Fruit fly (Drosophila melanogaster): Measurements from ENCODE around the gene Zir.

Zir gene

DNA sequence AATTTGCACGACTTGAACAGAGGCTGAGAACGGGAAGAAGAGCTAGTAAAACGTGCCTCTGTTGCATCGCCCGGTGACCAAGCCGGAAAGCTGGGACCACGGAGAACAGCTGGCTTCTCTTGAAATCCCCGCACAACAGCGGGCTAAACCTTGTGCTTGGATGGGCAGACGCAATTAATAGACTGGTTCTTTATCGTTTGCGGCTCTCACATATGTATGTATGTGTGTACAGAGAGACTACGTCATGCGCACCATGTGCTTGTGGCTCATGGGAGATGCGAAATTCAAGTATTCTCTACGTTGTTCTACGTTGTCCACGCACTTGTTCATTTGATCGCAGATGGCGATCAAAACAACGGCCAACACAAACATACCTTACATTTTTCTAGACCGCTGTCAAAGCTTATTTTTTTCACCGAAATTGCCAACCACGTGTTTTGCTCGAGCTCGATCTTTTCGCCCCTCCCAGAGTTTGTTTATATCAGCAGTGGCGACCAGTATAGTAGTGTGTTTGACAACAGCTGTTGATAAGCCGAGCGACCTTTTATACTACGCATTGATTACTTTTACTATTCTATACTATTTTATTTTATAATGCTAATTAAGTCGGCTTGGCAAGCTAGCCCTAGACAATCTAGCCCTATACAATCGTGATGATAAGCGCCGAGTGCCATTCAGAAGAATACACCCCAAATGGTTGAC, 14.7 kb downstream of the Zir start:
- no peak for TF ChIP-seq CG9948 (tag; optimal IDR thresholded peaks at IDR 0.05)
- TF ChIP-seq D1 (tag; optimal IDR thresholded peaks at IDR 0.05), result no peak
- peak; percentile 32 for TF ChIP-seq EcR (GFP tag; optimal IDR thresholded peaks at IDR 0.05)
- TF ChIP-seq Ets98B (GFP tag; IDR thresholded peaks at IDR 0.05), result no peak
- no peak for TF ChIP-seq Snoo (tag; optimal IDR thresholded peaks at IDR 0.05)
- TF ChIP-seq CG4496 (GFP tag; IDR thresholded peaks at IDR 0.05), result no peak
- TF ChIP-seq CG8159 (tag; optimal IDR thresholded peaks at IDR 0.05), result no peak

dm6 chr2L:110046-110445, 15.5 kb downstream of the Zir start:
- no peak for TF ChIP-seq CG34367 (tag; optimal IDR thresholded peaks at IDR 0.05)
- no peak for TF ChIP-seq CG15710 (tag; optimal IDR thresholded peaks at IDR 0.05)
- TF ChIP-seq CG32121 (GFP tag; IDR thresholded peaks at IDR 0.05), result no peak
- no peak for TF ChIP-seq CG8159 (tag; optimal IDR thresholded peaks at IDR 0.05)
- no peak for TF ChIP-seq CG10348 (GFP tag; IDR thresholded peaks at IDR 0.05)
- TF ChIP-seq EcR (GFP tag; optimal IDR thresholded peaks at IDR 0.05), result no peak
- TF ChIP-seq CG4496 (GFP tag; IDR thresholded peaks at IDR 0.05), result no peak
- no peak for TF ChIP-seq CG14655 (GFP tag; optimal IDR thresholded peaks at IDR 0.05)
- TF ChIP-seq Snoo (tag; optimal IDR thresholded peaks at IDR 0.05), result no peak
- no peak for TF ChIP-seq gl (tag; optimal IDR thresholded peaks at IDR 0.05)
- no peak for TF ChIP-seq rn (GFP tag; IDR thresholded peaks at IDR 0.05)
- no peak for TF ChIP-seq CG8301 (tag; optimal IDR thresholded peaks at IDR 0.05)
- no peak for TF ChIP-seq Pif1B (GFP tag; optimal IDR thresholded peaks at IDR 0.05)
- TF ChIP-seq fd96Ca (GFP tag; IDR thresholded peaks at IDR 0.05), result no peak
- no peak for TF ChIP-seq Pif1A (GFP tag; optimal IDR thresholded peaks at IDR 0.05)
- TF ChIP-seq CG17806 (tag; optimal IDR thresholded peaks at IDR 0.05), result no peak
- no peak for TF ChIP-seq Ets98B (GFP tag; IDR thresholded peaks at IDR 0.05)

- no peak for TF ChIP-seq CG15710 (tag; optimal IDR thresholded peaks at IDR 0.05)
- no peak for TF ChIP-seq CG4496 (GFP tag; IDR thresholded peaks at IDR 0.05)
- TF ChIP-seq CG9948 (tag; optimal IDR thresholded peaks at IDR 0.05), result no peak
- no peak for TF ChIP-seq Pif1A (GFP tag; optimal IDR thresholded peaks at IDR 0.05)
- TF ChIP-seq CG17806 (tag; optimal IDR thresholded peaks at IDR 0.05), result no peak
- TF ChIP-seq CG14655 (GFP tag; optimal IDR thresholded peaks at IDR 0.05), result no peak
- no peak for TF ChIP-seq D1 (tag; optimal IDR thresholded peaks at IDR 0.05)
- TF ChIP-seq EcR (GFP tag; optimal IDR thresholded peaks at IDR 0.05), result no peak
- TF ChIP-seq CG32121 (GFP tag; IDR thresholded peaks at IDR 0.05), result no peak
- TF ChIP-seq CG8301 (tag; optimal IDR thresholded peaks at IDR 0.05), result no peak
- no peak for TF ChIP-seq rn (GFP tag; IDR thresholded peaks at IDR 0.05)
- TF ChIP-seq CG34367 (tag; optimal IDR thresholded peaks at IDR 0.05), result no peak
- TF ChIP-seq Ets98B (GFP tag; IDR thresholded peaks at IDR 0.05), result no peak
- TF ChIP-seq fd96Ca (GFP tag; IDR thresholded peaks at IDR 0.05), result no peak
- no peak for TF ChIP-seq CG8159 (tag; optimal IDR thresholded peaks at IDR 0.05)
- no peak for TF ChIP-seq CG10348 (GFP tag; IDR thresholded peaks at IDR 0.05)
- TF ChIP-seq CG12605 (GFP tag; IDR thresholded peaks at IDR 0.05), result no peak
- TF ChIP-seq CG13204 (GFP tag; optimal IDR thresholded peaks at IDR 0.05), result no peak
Measured at dm6 chr2L:114429-114828, 19.9 kb downstream of the Zir start, which contains the start of gene ND-15. Gene ND-15, plus strand, starts transcription at chr2L:114726.

dm6 chr2L:116388-116787, 21.8 kb downstream of the Zir start, which contains the start of gene CG13694:
Gene CG13694, minus strand, starts transcription at chr2L:116488.
- no peak for TF ChIP-seq Pif1A (GFP tag; optimal IDR thresholded peaks at IDR 0.05)
- TF ChIP-seq CG9948 (tag; optimal IDR thresholded peaks at IDR 0.05), result no peak
- no peak for TF ChIP-seq CG12605 (GFP tag; IDR thresholded peaks at IDR 0.05)
- no peak for TF ChIP-seq CG8301 (tag; optimal IDR thresholded peaks at IDR 0.05)
- TF ChIP-seq CG8159 (tag; optimal IDR thresholded peaks at IDR 0.05), result no peak
- TF ChIP-seq CG4496 (GFP tag; IDR thresholded peaks at IDR 0.05), result no peak
- TF ChIP-seq Snoo (tag; optimal IDR thresholded peaks at IDR 0.05), result no peak
- no peak for TF ChIP-seq CG34367 (tag; optimal IDR thresholded peaks at IDR 0.05)
- no peak for TF ChIP-seq EcR (GFP tag; optimal IDR thresholded peaks at IDR 0.05)
- TF ChIP-seq CG15710 (tag; optimal IDR thresholded peaks at IDR 0.05), result no peak
- no peak for TF ChIP-seq fd96Ca (GFP tag; IDR thresholded peaks at IDR 0.05)
- no peak for TF ChIP-seq CG13204 (GFP tag; optimal IDR thresholded peaks at IDR 0.05)
- no peak for TF ChIP-seq CG14655 (GFP tag; optimal IDR thresholded peaks at IDR 0.05)
- no peak for TF ChIP-seq Ets98B (GFP tag; IDR thresholded peaks at IDR 0.05)
- TF ChIP-seq rn (GFP tag; IDR thresholded peaks at IDR 0.05), result no peak
- TF ChIP-seq CG10348 (GFP tag; IDR thresholded peaks at IDR 0.05), result no peak
- TF ChIP-seq Pif1B (GFP tag; optimal IDR thresholded peaks at IDR 0.05), result no peak
- no peak for TF ChIP-seq CG17806 (tag; optimal IDR thresholded peaks at IDR 0.05)

DNA sequence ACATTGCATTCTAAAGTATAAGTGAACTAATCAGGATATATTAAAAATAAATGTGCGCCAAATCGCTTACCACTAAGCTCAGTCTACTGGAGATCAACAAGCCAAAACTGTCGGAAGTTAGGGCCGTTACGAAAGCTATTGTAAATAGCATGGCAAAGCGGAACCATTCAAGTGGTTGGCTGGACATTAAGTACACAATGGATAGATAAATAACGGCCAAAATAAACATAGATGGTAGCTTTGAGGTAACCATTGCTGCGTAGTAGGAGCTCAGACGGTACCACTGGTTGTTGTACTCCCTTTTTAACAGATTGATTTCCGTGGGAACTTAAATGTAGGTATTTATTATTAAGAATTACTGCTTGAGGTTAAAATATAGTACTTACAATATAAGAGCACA, 23.2 kb downstream of the Zir start:
- no peak for TF ChIP-seq CG9948 (tag; optimal IDR thresholded peaks at IDR 0.05)
- TF ChIP-seq Ets98B (GFP tag; IDR thresholded peaks at IDR 0.05), result no peak
- TF ChIP-seq D1 (tag; optimal IDR thresholded peaks at IDR 0.05), result no peak
- no peak for TF ChIP-seq CG8159 (tag; optimal IDR thresholded peaks at IDR 0.05)
- TF ChIP-seq rn (GFP tag; IDR thresholded peaks at IDR 0.05), result no peak
- TF ChIP-seq CG4496 (GFP tag; IDR thresholded peaks at IDR 0.05), result no peak
- TF ChIP-seq CG14655 (GFP tag; optimal IDR thresholded peaks at IDR 0.05), result no peak
- TF ChIP-seq Snoo (tag; optimal IDR thresholded peaks at IDR 0.05), result no peak
- TF ChIP-seq CG15710 (tag; optimal IDR thresholded peaks at IDR 0.05), result no peak
- TF ChIP-seq CG12605 (GFP tag; IDR thresholded peaks at IDR 0.05), result no peak
- TF ChIP-seq CG13204 (GFP tag; optimal IDR thresholded peaks at IDR 0.05), result no peak

All from whole organism, pupa.